Fruit fly (Drosophila melanogaster): ENCODE data around the gene CG12984.

CG12984 gene

DNA sequence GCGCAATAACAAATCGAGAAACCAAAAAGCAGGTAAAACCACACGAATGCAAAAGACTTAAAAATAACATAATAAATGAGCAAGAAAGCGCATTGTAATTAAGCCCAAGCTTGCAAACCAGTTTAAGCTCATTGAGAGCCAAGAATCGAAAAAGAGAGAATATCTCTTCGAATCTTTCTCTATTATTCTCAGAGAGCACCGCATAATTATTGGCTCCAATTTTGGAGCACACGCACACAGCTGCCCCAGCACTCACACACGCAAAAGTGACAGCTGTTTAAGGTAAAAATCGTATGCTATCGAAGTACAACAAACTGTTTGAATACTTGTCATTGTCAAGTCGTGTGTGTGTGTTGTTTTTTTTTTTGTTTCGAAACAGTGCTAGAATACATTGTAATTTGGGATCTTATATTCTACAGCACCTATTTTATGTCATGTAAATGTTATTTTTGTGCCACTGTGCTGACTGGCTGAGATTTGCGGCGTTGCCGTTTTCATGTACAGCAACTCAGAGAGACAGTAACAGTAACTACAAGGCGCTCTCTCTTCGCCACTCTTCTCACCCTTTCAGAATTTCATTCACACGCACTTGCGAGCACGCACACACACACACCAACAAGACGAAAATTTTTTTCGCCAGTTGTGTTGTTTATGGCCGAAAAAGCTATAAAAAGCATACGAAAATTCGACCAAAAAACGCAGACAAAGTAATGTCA is 18.1 kb downstream of the CG12984 start (continued):
- peak; percentile 34 for TF ChIP-seq NK7.1 (GFP tag; optimal IDR thresholded peaks at IDR 0.05)
- no peak for TF ChIP-seq CG10462 (GFP tag; optimal IDR thresholded peaks at IDR 0.05)
- peak; percentile 26 for TF ChIP-seq CG1233 (GFP tag; optimal IDR thresholded peaks at IDR 0.05)
- TF ChIP-seq NC2β (GFP tag; optimal IDR thresholded peaks at IDR 0.05): peak; percentile 58
- TF ChIP-seq B-H2 (GFP tag; optimal IDR thresholded peaks at IDR 0.05): no peak
- peak; percentile 50 for TF ChIP-seq unpg (GFP tag; optimal IDR thresholded peaks at IDR 0.05)
- TF ChIP-seq CG11093 (GFP tag; IDR thresholded peaks at IDR 0.05): no peak
- TF ChIP-seq Nf-YC (tag; optimal IDR thresholded peaks at IDR 0.05): no peak
- TF ChIP-seq CG7963 (GFP tag; IDR thresholded peaks at IDR 0.05; ENCODE audit: partially characterized antibody): no peak
- TF ChIP-seq HmgZ (tag; optimal IDR thresholded peaks at IDR 0.05): peak; percentile 47
- peak; percentile 56 for TF ChIP-seq CG14014 (GFP tag; IDR thresholded peaks at IDR 0.05)
- TF ChIP-seq CG9727 (GFP tag; optimal IDR thresholded peaks at IDR 0.05): peak; percentile 60
- TF ChIP-seq ERR (GFP tag; optimal IDR thresholded peaks at IDR 0.05): no peak
- TF ChIP-seq slbo (GFP tag; IDR thresholded peaks at IDR 0.05): peak; percentile 70
- TF ChIP-seq wor (GFP tag; IDR thresholded peaks at IDR 0.05): no peak; the same call in 1 of the 2 replicates
- TF ChIP-seq ind (GFP tag; optimal IDR thresholded peaks at IDR 0.05): peak; percentile 44
- peak; percentile 60 for TF ChIP-seq CG17328 (GFP tag; IDR thresholded peaks at IDR 0.05)
- peak; percentile 9 for TF ChIP-seq CG6765 (GFP tag; optimal IDR thresholded peaks at IDR 0.05)
- no peak for TF ChIP-seq p53 (GFP tag; optimal IDR thresholded peaks at IDR 0.05)
- TF ChIP-seq fd102C (GFP tag; optimal IDR thresholded peaks at IDR 0.05): no peak
- TF ChIP-seq CG18011 (GFP tag; optimal IDR thresholded peaks at IDR 0.05): peak; percentile 36
- peak; percentile 69; the same call in 1 of the 3 replicates for TF ChIP-seq so (GFP tag; IDR thresholded peaks at IDR 0.05)
- peak; percentile 76 to 83 for TF ChIP-seq Trl (optimal IDR thresholded peaks at IDR 0.05)
- peak; percentile 6 for TF ChIP-seq Trl (GFP tag; optimal IDR thresholded peaks at IDR 0.05)
- peak; percentile 64 for TF ChIP-seq gem (tag; optimal IDR thresholded peaks at IDR 0.05)
- no peak for TF ChIP-seq Lhr (GFP tag; optimal IDR thresholded peaks at IDR 0.05)
- peak; percentile 75 for TF ChIP-seq Atf6 (GFP tag; IDR thresholded peaks at IDR 0.05)
- TF ChIP-seq Med (GFP tag): peak; percentile 84
- peak; percentile 4 for TF ChIP-seq CG9437 (GFP tag; optimal IDR thresholded peaks at IDR 0.05)
- no peak for TF ChIP-seq lov (optimal IDR thresholded peaks at IDR 0.05)
- TF ChIP-seq lov (GFP tag; IDR thresholded peaks at IDR 0.05): 0 out of 3 replicates have a peak, but pooled peaks have one; percentile 55
- peak; percentile 70; the same call in 1 of the 3 replicates for TF ChIP-seq CG2889 (GFP tag; IDR thresholded peaks at IDR 0.05)
- peak; percentile 100 for TF ChIP-seq CG3407 (GFP tag; optimal IDR thresholded peaks at IDR 0.05)
- TF ChIP-seq CG18619 (GFP tag; optimal IDR thresholded peaks at IDR 0.05): peak; percentile 27
- peak; percentile 18 for TF ChIP-seq Deaf1 (tag; optimal IDR thresholded peaks at IDR 0.05)
- no peak for TF ChIP-seq CG30431 (GFP tag; optimal IDR thresholded peaks at IDR 0.05)
- peak; percentile 51 for TF ChIP-seq CG8388 (GFP tag; optimal IDR thresholded peaks at IDR 0.05)
- peak; percentile 52; the same call in 1 of the 2 replicates for TF ChIP-seq MBD-R2 (GFP tag; IDR thresholded peaks at IDR 0.05)
- peak; percentile 43 for TF ChIP-seq CG3281 (GFP tag; optimal IDR thresholded peaks at IDR 0.05)
- TF ChIP-seq CG8478 (optimal IDR thresholded peaks at IDR 0.05): no peak
- peak in 1 of 2 experiments; percentile 69 for TF ChIP-seq crp (GFP tag; optimal IDR thresholded peaks at IDR 0.05)
- TF ChIP-seq zfh2 (GFP tag; optimal IDR thresholded peaks at IDR 0.05): peak; percentile 11
- peak; percentile 64 for TF ChIP-seq Hmr (GFP tag; optimal IDR thresholded peaks at IDR 0.05)
- no peak for TF ChIP-seq Tbp (GFP tag; optimal IDR thresholded peaks at IDR 0.05)
- TF ChIP-seq sug (tag; optimal IDR thresholded peaks at IDR 0.05): peak; percentile 19
- peak; percentile 72 for TF ChIP-seq E2f1 (GFP tag; IDR thresholded peaks at IDR 0.05)
- no peak for TF ChIP-seq inv (GFP tag; IDR thresholded peaks at IDR 0.05; ENCODE audit: partially characterized antibody)
- peak; percentile 52; the same call in 1 of the 2 replicates for TF ChIP-seq Rx (GFP tag; IDR thresholded peaks at IDR 0.05)
- peak; percentile 58 for TF ChIP-seq CG16863 (GFP tag; optimal IDR thresholded peaks at IDR 0.05)
- TF ChIP-seq Rfx (GFP tag; IDR thresholded peaks at IDR 0.05): peak; percentile 68
- 0 out of 2 replicates have a peak, but pooled peaks have one; percentile 39 for TF ChIP-seq E2f2 (GFP tag; IDR thresholded peaks at IDR 0.05)
